Worm (Caenorhabditis elegans): ENCODE data around the gene gst-26.
"Not testable (repeated sequence)": the region's sequence is repeated elsewhere in the genome, so short reads cannot be mapped to it uniquely, and the experiment has no call there.

ce11 chrII:15171816-15172215 is 7.5 kb upstream of the gst-26 start, which contains the start of gene gst-39:
- TF ChIP-seq him-1, W03F9.2 (tag; optimal IDR thresholded peaks at IDR 0.05): not testable (repeated sequence)
